Fruit fly (Drosophila melanogaster) whole organism, prepupa: ENCODE results near the gene CG32487.

Experiments
- CG10631 ChIP-seq: fragments of 200-800 bp; sonication (Bioruptor generic); optimal IDR thresholded peaks from 2 replicates; lab custom pipeline; 2016; ENCODE audit warnings: missing biosample characterization, missing genetic modification characterization
- CG10669 ChIP-seq: fragments of 200-800 bp; sonication (Bioruptor generic); optimal IDR thresholded peaks from 3 replicates; lab custom pipeline; 2018; ENCODE audit warnings: missing biosample characterization, mild to moderate bottlenecking, missing genetic modification characterization, moderate library complexity
- CG11294 ChIP-seq: fragments of 200-800 bp; sonication (Bioruptor generic); IDR thresholded peaks from 2 replicates; pipeline ENCODE4 v1.3.6; 2022; ENCODE audit warnings: missing biosample characterization, missing genetic modification characterization
- CG11762 ChIP-seq: fragments of 200-800 bp; sonication (Bioruptor generic); optimal IDR thresholded peaks from 3 replicates; lab custom pipeline; 2016; ENCODE audit warnings: missing biosample characterization, missing genetic modification characterization; ENCODE audit not compliant: insufficient read depth
- CG11902 ChIP-seq: fragments of 200-800 bp; sonication (Bioruptor generic); optimal IDR thresholded peaks from 3 replicates; lab custom pipeline; 2016; ENCODE audit warnings: missing biosample characterization, missing genetic modification characterization
- CG15336 ChIP-seq: fragments of 200-800 bp; sonication (Bioruptor generic); IDR thresholded peaks from 2 replicates; pipeline ENCODE4 v1.3.6; 2022; ENCODE audit warnings: missing biosample characterization, missing genetic modification characterization
- CG1621 ChIP-seq: fragments of 200-800 bp; sonication (Bioruptor generic); optimal IDR thresholded peaks from 3 replicates; lab custom pipeline; 2018; ENCODE audit warnings: missing biosample characterization, mild to moderate bottlenecking, missing genetic modification characterization
- CG16779 ChIP-seq: fragments of 200-800 bp; sonication (Bioruptor generic); optimal IDR thresholded peaks from 3 replicates; lab custom pipeline; 2017; ENCODE audit warnings: missing biosample characterization, mild to moderate bottlenecking, missing genetic modification characterization
- CG31627 ChIP-seq: fragments of 200-800 bp; sonication (Bioruptor generic); optimal IDR thresholded peaks from 3 replicates; lab custom pipeline; 2016; ENCODE audit warnings: missing biosample characterization, missing genetic modification characterization
- CG32006 ChIP-seq: fragments of 200-800 bp; sonication (Bioruptor generic); optimal IDR thresholded peaks from 3 replicates; lab custom pipeline; 2017; ENCODE audit warnings: missing biosample characterization, mild to moderate bottlenecking, missing genetic modification characterization
- CG34406 ChIP-seq: fragments of 200-800 bp; sonication (Bioruptor generic); optimal IDR thresholded peaks from 3 replicates; lab custom pipeline; 2016; ENCODE audit warnings: missing biosample characterization, missing genetic modification characterization
- CG6163 ChIP-seq: fragments of 200-800 bp; sonication (Bioruptor generic); IDR thresholded peaks from 3 replicates; pipeline ENCODE4 v1.3.6; 2022; ENCODE audit warnings: missing biosample characterization, missing genetic modification characterization
- CG6792 ChIP-seq: fragments of 200-800 bp; sonication (Bioruptor generic); optimal IDR thresholded peaks from 3 replicates; lab custom pipeline; 2016; ENCODE audit warnings: missing biosample characterization, missing genetic modification characterization
- CG6808 ChIP-seq: fragments of 200-800 bp; sonication (Bioruptor generic); optimal IDR thresholded peaks from 3 replicates; lab custom pipeline; 2017; ENCODE audit warnings: missing biosample characterization, missing genetic modification characterization, mild to moderate bottlenecking, moderate library complexity, missing genetic modification reagents
- CG6854 ChIP-seq: fragments of 200-800 bp; sonication (Bioruptor generic); optimal IDR thresholded peaks from 2 replicates; lab custom pipeline; 2017; ENCODE audit warnings: missing biosample characterization, mild to moderate bottlenecking, missing genetic modification characterization
- CG7368 ChIP-seq: fragments of 200-800 bp; sonication (Bioruptor generic); optimal IDR thresholded peaks from 3 replicates; lab custom pipeline; 2016; ENCODE audit warnings: missing biosample characterization, missing genetic modification characterization
- CG8632 ChIP-seq: fragments of 200-800 bp; sonication (Bioruptor generic); optimal IDR thresholded peaks from 3 replicates; lab custom pipeline; 2016; ENCODE audit warnings: missing biosample characterization, missing genetic modification characterization
- CG9139 ChIP-seq: fragments of 200-800 bp; sonication (Bioruptor generic); optimal IDR thresholded peaks from 3 replicates; lab custom pipeline; 2017; ENCODE audit warnings: missing biosample characterization, mild to moderate bottlenecking, missing genetic modification characterization
- Eip78C ChIP-seq: fragments of 200-800 bp; sonication (Bioruptor generic); peaks from one replicate; lab custom pipeline; 2016; ENCODE audit warnings: missing biosample characterization, missing genetic modification characterization
- Eip93F ChIP-seq: fragments of 200-800 bp; sonication (Bioruptor generic); optimal IDR thresholded peaks from 2 replicates; lab custom pipeline; 2016; ENCODE audit warnings: missing biosample characterization, mild to moderate bottlenecking, missing genetic modification characterization
- Ets96B ChIP-seq: fragments of 200-800 bp; optimal IDR thresholded peaks from 2 replicates; lab custom pipeline; 2019; ENCODE audit warnings: missing biosample characterization, mild to moderate bottlenecking, missing genetic modification characterization, moderate library complexity
- Hr38 ChIP-seq: sonication (Bioruptor generic); optimal IDR thresholded peaks from 2 replicates; lab custom pipeline; 2016; ENCODE audit warnings: missing biosample characterization, missing genetic modification characterization
- Hr4 ChIP-seq: fragments of 200-800 bp; sonication (Bioruptor generic); optimal IDR thresholded peaks from 3 replicates; lab custom pipeline; 2016; ENCODE audit warnings: missing biosample characterization, missing genetic modification characterization
- Lpt ChIP-seq: fragments of 200-800 bp; sonication (Bioruptor generic); optimal IDR thresholded peaks from 3 replicates; lab custom pipeline; 2016; ENCODE audit warnings: missing biosample characterization, missing genetic modification characterization
- Met ChIP-seq: fragments of 200-800 bp; sonication (Bioruptor generic); optimal IDR thresholded peaks from 3 replicates; lab custom pipeline; 2016; ENCODE audit warnings: missing biosample characterization, missing genetic modification characterization
- OdsH ChIP-seq: fragments of 200-800 bp; sonication (Bioruptor generic); optimal IDR thresholded peaks from 3 replicates; lab custom pipeline; 2016; ENCODE audit warnings: missing biosample characterization, missing genetic modification characterization
- Smox ChIP-seq: fragments of 200-800 bp; sonication (Bioruptor generic); optimal IDR thresholded peaks from 3 replicates; lab custom pipeline; 2016; ENCODE audit warnings: missing biosample characterization, missing genetic modification characterization
- Sox102F ChIP-seq: fragments of 200-800 bp; sonication (Bioruptor generic); optimal IDR thresholded peaks from 2 replicates; lab custom pipeline; 2016; ENCODE audit warnings: missing biosample characterization, mild to moderate bottlenecking, missing genetic modification characterization
- Sox15 ChIP-seq: fragments of 200-800 bp; sonication (Bioruptor generic); optimal IDR thresholded peaks from 3 replicates; lab custom pipeline; 2016; ENCODE audit warnings: missing biosample characterization, missing genetic modification characterization
- achi ChIP-seq: fragments of 200-800 bp; sonication (Bioruptor generic); optimal IDR thresholded peaks from 3 replicates; lab custom pipeline; 2016; ENCODE audit warnings: missing biosample characterization, missing genetic modification characterization
- acj6 ChIP-seq: fragments of 200-800 bp; sonication (Bioruptor generic); optimal IDR thresholded peaks from 3 replicates; lab custom pipeline; 2016; ENCODE audit warnings: missing biosample characterization, missing genetic modification characterization
- cyc ChIP-seq: fragments of 200-800 bp; sonication (Bioruptor generic); optimal IDR thresholded peaks from 3 replicates; lab custom pipeline; 2016; ENCODE audit warnings: missing biosample characterization, missing genetic modification characterization
- dac ChIP-seq: fragments of 200-800 bp; sonication (Bioruptor generic); optimal IDR thresholded peaks from 2 replicates; lab custom pipeline; 2017; ENCODE audit warnings: missing biosample characterization, mild to moderate bottlenecking, missing genetic modification characterization
- dsx ChIP-seq: fragments of 200-800 bp; optimal IDR thresholded peaks from 3 replicates; lab custom pipeline; 2019; ENCODE audit warnings: missing biosample characterization, mild to moderate bottlenecking, missing genetic modification characterization, moderate library complexity; ENCODE audit not compliant: poor library complexity, severe bottlenecking
- eg ChIP-seq: fragments of 200-800 bp; sonication (Bioruptor generic); IDR thresholded peaks from 3 replicates; pipeline ENCODE4 v1.3.6; 2022; ENCODE audit warnings: missing biosample characterization, missing genetic modification characterization
- esn ChIP-seq: fragments of 200-800 bp; sonication (Bioruptor generic); optimal IDR thresholded peaks from 2 replicates; lab custom pipeline; 2016; ENCODE audit warnings: missing biosample characterization, mild to moderate bottlenecking, missing genetic modification characterization, moderate library complexity
- fd59A ChIP-seq: fragments of 200-800 bp; sonication (Bioruptor generic); optimal IDR thresholded peaks from 2 replicates; lab custom pipeline; 2017; ENCODE audit warnings: missing biosample characterization, mild to moderate bottlenecking, missing genetic modification characterization, missing genetic modification reagents
- fkh ChIP-seq: fragments of 200-800 bp; sonication (Bioruptor generic); optimal IDR thresholded peaks from 3 replicates; lab custom pipeline; 2017; ENCODE audit warnings: missing biosample characterization, mild to moderate bottlenecking, missing genetic modification characterization, moderate library complexity
- lz ChIP-seq: fragments of 200-800 bp; sonication (Bioruptor generic); optimal IDR thresholded peaks from 3 replicates; lab custom pipeline; 2016; ENCODE audit warnings: missing biosample characterization, missing genetic modification characterization
- net ChIP-seq: fragments of 200-800 bp; sonication (Bioruptor generic); optimal IDR thresholded peaks from 3 replicates; lab custom pipeline; 2016; ENCODE audit warnings: missing biosample characterization, missing genetic modification characterization
- pdm3 ChIP-seq: fragments of 200-800 bp; sonication (Bioruptor generic); optimal IDR thresholded peaks from 3 replicates; lab custom pipeline; 2016; ENCODE audit warnings: missing biosample characterization, missing genetic modification characterization
- salr ChIP-seq, 2 experiments: fragments of 200-800 bp; sonication (Bioruptor generic); optimal IDR thresholded peaks; 3 replicates each; lab custom pipeline; 2016 to 2018; ENCODE audit warnings: missing biosample characterization in 2 of 2, missing genetic modification characterization in 2 of 2, mild to moderate bottlenecking in 1 of 2
- spab ChIP-seq: fragments of 200-800 bp; sonication (Bioruptor generic); optimal IDR thresholded peaks from 2 replicates; lab custom pipeline; 2017; ENCODE audit warnings: missing biosample characterization, mild to moderate bottlenecking, missing genetic modification characterization, missing genetic modification reagents
- ss ChIP-seq, 2 experiments: fragments of 200-800 bp; sonication (Bioruptor generic); optimal IDR thresholded peaks; 2 replicates in 1 of 2; 3 replicates in 1 of 2; lab custom pipeline; 2017 to 2018; ENCODE audit warnings: mild to moderate bottlenecking in 2 of 2, missing biosample characterization in 2 of 2, missing genetic modification characterization in 2 of 2, moderate library complexity in 1 of 2
- vri ChIP-seq: fragments of 200-800 bp; sonication (Bioruptor generic); optimal IDR thresholded peaks from 3 replicates; lab custom pipeline; 2016; ENCODE audit warnings: missing biosample characterization, mild to moderate bottlenecking, missing genetic modification characterization

The CG32487 gene

dm6 chr3L:3060054-3060979 is 43.3 kb upstream of the CG32487 start (continued):
- TF ChIP-seq fkh (peak; percentile 96), CG1621 (peak; percentile 99), spab (GFP tag; lab: Kevin White, UChicago) (peak; percentile 99), dsx (peak; percentile 96), Ets96B (peak; percentile 99), Sox15 (GFP tag; lab: Kevin White, UChicago) (peak; percentile 100), CG32006 (peak; percentile 100), achi (GFP tag; lab: Kevin White, UChicago) (peak; percentile 99), esn (peak; percentile 100), CG6808 (GFP tag; lab: Kevin White, UChicago) (peak; percentile 97), pdm3 (GFP tag; lab: Kevin White, UChicago) (peak; percentile 100), eg (GFP tag; lab: Robert Waterston, UW) (peak; percentile 100), lz (peak; percentile 100), CG16779 (tag; lab: Kevin White, UChicago) (peak; percentile 98)

dm6 chr3L:3058970-3059883 is 42.2 kb upstream of the CG32487 start:
- TF ChIP-seq achi (GFP tag; lab: Kevin White, UChicago) = peak; percentile 2
- no peak for TF ChIP-seq CG10669 (GFP tag; lab: Kevin White, UChicago)
- no peak for TF ChIP-seq ss (GFP tag; optimal IDR thresholded peaks at IDR 0.05; lab: Kevin White, UChicago)
- peak; percentile 34 for TF ChIP-seq CG15336 (GFP tag; lab: Robert Waterston, UW)
- TF ChIP-seq Smox (GFP tag; lab: Kevin White, UChicago) = no peak
- TF ChIP-seq vri (GFP tag; lab: Kevin White, UChicago) = no peak
- TF ChIP-seq CG9139 (GFP tag; lab: Kevin White, UChicago) = no peak
- peak; percentile 78 for TF ChIP-seq Eip78C (GFP tag; lab: Kevin White, UChicago)
- no peak for TF ChIP-seq Sox102F (GFP tag; lab: Kevin White, UChicago)
- TF ChIP-seq acj6 (GFP tag; lab: Kevin White, UChicago) = no peak
- TF ChIP-seq CG11294 (GFP tag; lab: Robert Waterston, UW) = no peak
- TF ChIP-seq Eip93F (GFP tag; lab: Kevin White, UChicago) = no peak
- no peak for TF ChIP-seq CG6163 (GFP tag; lab: Robert Waterston, UW)
- no peak for TF ChIP-seq net (GFP tag; lab: Kevin White, UChicago)
- no peak for TF ChIP-seq CG6854
- TF ChIP-seq CG11762 (GFP tag; lab: Kevin White, UChicago) = no peak
- TF ChIP-seq lz = no peak
- no peak for TF ChIP-seq fd59A (GFP tag; lab: Kevin White, UChicago)
- TF ChIP-seq Lpt (GFP tag; lab: Kevin White, UChicago) = no peak
- TF ChIP-seq CG32006 = peak; percentile 53
- peak; percentile 27 for TF ChIP-seq CG10631 (GFP tag; lab: Kevin White, UChicago)
- no peak for TF ChIP-seq salr (GFP tag; optimal IDR thresholded peaks at IDR 0.05; lab: Kevin White, UChicago)
- TF ChIP-seq OdsH (GFP tag; lab: Kevin White, UChicago) = no peak
- no peak for TF ChIP-seq CG8632 (GFP tag; lab: Kevin White, UChicago)
- TF ChIP-seq CG34406 (GFP tag; lab: Kevin White, UChicago) = no peak
- TF ChIP-seq eg (GFP tag; lab: Robert Waterston, UW) = peak; percentile 29; the same call in 1 of the 3 replicates
- no peak for TF ChIP-seq Hr38 (GFP tag; lab: Kevin White, UChicago)
- no peak for TF ChIP-seq cyc (GFP tag; lab: Kevin White, UChicago)
- TF ChIP-seq CG16779 (tag; lab: Kevin White, UChicago) = no peak
- no peak for TF ChIP-seq CG1621
- no peak for TF ChIP-seq CG31627 (GFP tag; lab: Kevin White, UChicago)
- peak; percentile 32 for TF ChIP-seq Hr4 (GFP tag; lab: Kevin White, UChicago)
- TF ChIP-seq CG11902 (GFP tag; lab: Kevin White, UChicago) = no peak
- no peak for TF ChIP-seq dsx
- TF ChIP-seq CG7368 = no peak
- no peak for TF ChIP-seq dac (GFP tag; lab: Kevin White, UChicago)
- no peak for TF ChIP-seq Ets96B
- TF ChIP-seq CG6792 (GFP tag; lab: Kevin White, UChicago) = peak; percentile 27
- TF ChIP-seq Met = no peak
- TF ChIP-seq CG6808 (GFP tag; lab: Kevin White, UChicago) = no peak
